Fruit fly (Drosophila melanogaster): Measurements from ENCODE around the gene CG42327.

The CG42327 gene

dm6 chr3R:11679513-11679912 is 23.6 kb downstream of the CG42327 start, which contains the start of the genes Taf12 and Ho (continued):
- TF ChIP-seq CG3995 (GFP tag; optimal IDR thresholded peaks at IDR 0.05) (peak; percentile 89), CG15514 (GFP tag; optimal IDR thresholded peaks at IDR 0.05) (peak; percentile 55), run (tag; optimal IDR thresholded peaks at IDR 0.05) (no peak), CG8089 (GFP tag; optimal IDR thresholded peaks at IDR 0.05) (no peak), Elba2 (GFP tag; optimal IDR thresholded peaks at IDR 0.05) (no peak), CG12659 (GFP tag; optimal IDR thresholded peaks at IDR 0.05) (peak; percentile 71), Chrac-16 (GFP tag; optimal IDR thresholded peaks at IDR 0.05) (no peak), CG10431 (GFP tag; optimal IDR thresholded peaks at IDR 0.05) (no peak), gce (GFP tag; IDR thresholded peaks at IDR 0.05) (no peak), pho (GFP tag; optimal IDR thresholded peaks at IDR 0.05) (no peak), CG17359 (tag; optimal IDR thresholded peaks at IDR 0.05) (no peak), CG13287 (GFP tag; IDR thresholded peaks at IDR 0.05; ENCODE audit: partially characterized antibody) (peak; percentile 41; the same call in 1 of the 2 replicates), Oaz (GFP tag; IDR thresholded peaks at IDR 0.05) (no peak), Dp (GFP tag; optimal IDR thresholded peaks at IDR 0.05) (peak; percentile 71), YL-1 (GFP tag; optimal IDR thresholded peaks at IDR 0.05) (peak; percentile 77), sens (GFP tag) (peak; percentile 21), fd96Cb (tag; optimal IDR thresholded peaks at IDR 0.05) (no peak), Taf1 (GFP tag; IDR thresholded peaks at IDR 0.05) (no peak), Fer3 (tag; optimal IDR thresholded peaks at IDR 0.05) (no peak), Ravus (GFP tag; IDR thresholded peaks at IDR 0.05) (no peak), lbe (GFP tag; optimal IDR thresholded peaks at IDR 0.05) (peak; percentile 6), ERR (GFP tag; optimal IDR thresholded peaks at IDR 0.05) (no peak), CG1647 (GFP tag; optimal IDR thresholded peaks at IDR 0.05) (no peak), Nf-YB (GFP tag; optimal IDR thresholded peaks at IDR 0.05) (no peak), CG17912 (GFP tag; optimal IDR thresholded peaks at IDR 0.05) (no peak), CG8290 (GFP tag; optimal IDR thresholded peaks at IDR 0.05) (no peak), CG8290 (tag; optimal IDR thresholded peaks at IDR 0.05) (peak in 1 of 2 experiments; percentile 31), CG4617 (GFP tag; optimal IDR thresholded peaks at IDR 0.05; ENCODE audit: borderline replicate concordance) (peak; percentile 93), Sin3A (optimal IDR thresholded peaks at IDR 0.05) (peak; percentile 54), Sry-δ (GFP tag; optimal IDR thresholded peaks at IDR 0.05) (peak; percentile 17), CkIIα-i1 (GFP tag; IDR thresholded peaks at IDR 0.05) (no peak), CG1832 (GFP tag; optimal IDR thresholded peaks at IDR 0.05) (no peak), CG17328 (GFP tag; IDR thresholded peaks at IDR 0.05) (no peak), prd (optimal IDR thresholded peaks at IDR 0.05) (no peak), prd (GFP tag; IDR thresholded peaks at IDR 0.05) (no peak), gro (GFP tag; optimal IDR thresholded peaks at IDR 0.05) (peak; percentile 23), CG1792 (GFP tag; optimal IDR thresholded peaks at IDR 0.05) (no peak), CG2120 (GFP tag; optimal IDR thresholded peaks at IDR 0.05) (no peak), stc (GFP tag; IDR thresholded peaks at IDR 0.05) (0 out of 2 replicates have a peak, but pooled peaks have one; percentile 7), CG14050 (GFP tag; IDR thresholded peaks at IDR 0.05) (no peak), Hr78 (GFP tag; optimal IDR thresholded peaks at IDR 0.05) (no peak), Dek (tag; optimal IDR thresholded peaks at IDR 0.05) (no peak), crp (GFP tag; optimal IDR thresholded peaks at IDR 0.05) (no peak), pita (GFP tag; optimal IDR thresholded peaks at IDR 0.05) (no peak), Poxn (GFP tag; IDR thresholded peaks at IDR 0.05) (no peak), CG34422 (GFP tag; IDR thresholded peaks at IDR 0.05) (0 out of 3 replicates have a peak, but pooled peaks have one; percentile 15), C15 (GFP tag; IDR thresholded peaks at IDR 0.05) (no peak), Vsx1 (GFP tag; optimal IDR thresholded peaks at IDR 0.05) (no peak), peb (GFP tag; IDR thresholded peaks at IDR 0.05) (no peak), Ets65A (GFP tag) (no peak), CG10267 (tag; optimal IDR thresholded peaks at IDR 0.05) (peak; percentile 29), Doc2 (GFP tag; IDR thresholded peaks at IDR 0.05) (no peak), CG33213 (GFP tag; optimal IDR thresholded peaks at IDR 0.05) (peak; percentile 43)
